Worm (Caenorhabditis elegans): ENCODE results near the gene amph-1.

amph-1 gene

ce11 chrIV:9618015-9618414, 29.7 kb downstream of the amph-1 start:
- TF ChIP-seq attf-3 (GFP tag; conservative IDR thresholded peaks at IDR 0.05) (no peak), mel-28 (tag; optimal IDR thresholded peaks at IDR 0.05; ENCODE audit: borderline replicate concordance) (no peak), Y95B8A.8 (GFP tag; IDR thresholded peaks at IDR 0.05) (no peak), ceh-27 (GFP tag; optimal IDR thresholded peaks at IDR 0.05) (no peak), rcor-1 (GFP tag; IDR thresholded peaks at IDR 0.05) (no peak), ztf-26 (tag; optimal IDR thresholded peaks at IDR 0.05) (no peak), egl-18 (GFP tag; IDR thresholded peaks at IDR 0.05) (no peak), hlh-26 (GFP tag; conservative IDR thresholded peaks at IDR 0.05) (no peak), ceh-100 (GFP tag; IDR thresholded peaks at IDR 0.05) (no peak), F33H1.4 (GFP tag; IDR thresholded peaks at IDR 0.05) (no peak), xnd-1 (tag; optimal IDR thresholded peaks at IDR 0.05) (no peak), F23B12.7 (tag; optimal IDR thresholded peaks at IDR 0.05; ENCODE audit: insufficient read depth) (no peak), bed-1 (GFP tag; IDR thresholded peaks at IDR 0.05) (no peak), lin-54 (GFP tag; optimal IDR thresholded peaks at IDR 0.05) (no peak), tbx-9 (tag; optimal IDR thresholded peaks at IDR 0.05; ENCODE audit: borderline replicate concordance) (no peak)

- TF ChIP-seq F10E7.11 (tag; optimal IDR thresholded peaks at IDR 0.05) (no peak), unc-62 (GFP tag; optimal IDR thresholded peaks at IDR 0.05) (peak; percentile 53), ceh-91 (GFP tag; IDR thresholded peaks at IDR 0.05) (no peak)
Observed at ce11 chrIV:9617358-9617757, 30.3 kb downstream of the amph-1 start.

ce11 chrIV:9615511-9615910, 32.2 kb downstream of the amph-1 start:
- 0 out of 2 replicates have a peak, but pooled peaks have one; percentile 3 for TF ChIP-seq nfyb-1 (GFP tag; IDR thresholded peaks at IDR 0.05)
- no peak for TF ChIP-seq Y56A3A.18 (GFP tag; IDR thresholded peaks at IDR 0.05)

ce11 chrIV:9614695-9615094, 33.0 kb downstream of the amph-1 start, which contains the start of gene elt-1:
Gene elt-1, plus strand, starts transcription at chrIV:9614995.
- no peak for TF ChIP-seq chd-7 (tag; optimal IDR thresholded peaks at IDR 0.05)
- TF ChIP-seq snpc-1.3 (tag; optimal IDR thresholded peaks at IDR 0.05; ENCODE audit: insufficient read depth) = no peak
- TF ChIP-seq F49E8.2 (tag; optimal IDR thresholded peaks at IDR 0.05; ENCODE audit: insufficient read depth) = no peak
- no peak for TF ChIP-seq snpc-1.1 (tag; optimal IDR thresholded peaks at IDR 0.05; ENCODE audit: insufficient read depth)
- no peak for TF ChIP-seq Y79H2A.3 (GFP tag; conservative IDR thresholded peaks at IDR 0.05)
- no peak for TF ChIP-seq ets-4 (GFP tag; optimal IDR thresholded peaks at IDR 0.05)
- TF ChIP-seq nfya-2 (GFP tag; IDR thresholded peaks at IDR 0.05) = no peak
- TF ChIP-seq mcd-1 (GFP tag; IDR thresholded peaks at IDR 0.05) = no peak
- TF ChIP-seq aptf-2 (GFP tag; conservative IDR thresholded peaks at IDR 0.05) = no peak
- TF ChIP-seq fkh-3 (tag; optimal IDR thresholded peaks at IDR 0.05) = no peak
- no peak for TF ChIP-seq B0261.1 (tag; optimal IDR thresholded peaks at IDR 0.05)
- TF ChIP-seq nfya-1 (tag; optimal IDR thresholded peaks at IDR 0.05; ENCODE audit: borderline replicate concordance, insufficient read depth) = no peak
- no peak for TF ChIP-seq Y67H2A.10 (GFP tag; conservative IDR thresholded peaks at IDR 0.05)
- TF ChIP-seq madf-3 (GFP tag; IDR thresholded peaks at IDR 0.05) = no peak

Measured in whole organism, young adult.